Worm (Caenorhabditis elegans): ENCODE data around the gene sek-1.

The sek-1 gene

ce11 chrX:7808388-7808787 is 8.1 kb upstream of the sek-1 start:
- TF ChIP-seq nhr-237 (tag; optimal IDR thresholded peaks at IDR 0.05): no peak
- no peak for TF ChIP-seq elt-1 (tag; optimal IDR thresholded peaks at IDR 0.05; ENCODE audit: borderline replicate concordance, insufficient read depth)
- no peak for TF ChIP-seq flh-1 (GFP tag; optimal IDR thresholded peaks at IDR 0.05)
- no peak for TF ChIP-seq lsy-2 (tag; optimal IDR thresholded peaks at IDR 0.05)
- TF ChIP-seq ces-1 (GFP tag; optimal IDR thresholded peaks at IDR 0.05): no peak
- no peak for TF ChIP-seq mep-1 (tag; optimal IDR thresholded peaks at IDR 0.05)
- no peak for TF ChIP-seq bed-3 (GFP tag; optimal IDR thresholded peaks at IDR 0.05)
- no peak for TF ChIP-seq tbx-8 (GFP tag; optimal IDR thresholded peaks at IDR 0.05)
- TF ChIP-seq nhr-12 (tag; optimal IDR thresholded peaks at IDR 0.05): no peak
- no peak for TF ChIP-seq mls-2 (tag; optimal IDR thresholded peaks at IDR 0.05)
- TF ChIP-seq ham-2 (GFP tag; optimal IDR thresholded peaks at IDR 0.05): no peak
- TF ChIP-seq nhr-28 (tag; optimal IDR thresholded peaks at IDR 0.05): no peak
- TF ChIP-seq M03D4.4 (tag; optimal IDR thresholded peaks at IDR 0.05): no peak
- no peak for TF ChIP-seq sptf-1 (tag; optimal IDR thresholded peaks at IDR 0.05)

ce11 chrX:7809352-7810196 is 7.0 kb upstream of the sek-1 start:
- peak; percentile 24 for TF ChIP-seq mls-2 (tag; optimal IDR thresholded peaks at IDR 0.05)
- no peak for TF ChIP-seq bed-3 (GFP tag; optimal IDR thresholded peaks at IDR 0.05)
- TF ChIP-seq hlh-1 (tag; optimal IDR thresholded peaks at IDR 0.05): peak; percentile 64
- TF ChIP-seq lin-13 (tag; optimal IDR thresholded peaks at IDR 0.05): peak; percentile 69
- peak; percentile 56 for TF ChIP-seq ceh-43 (GFP tag; optimal IDR thresholded peaks at IDR 0.05)
- no peak for TF ChIP-seq blmp-1 (tag; optimal IDR thresholded peaks at IDR 0.05)
- TF ChIP-seq zip-8 (tag; optimal IDR thresholded peaks at IDR 0.05): no peak
- peak; percentile 81 for TF ChIP-seq cnd-1 (tag; optimal IDR thresholded peaks at IDR 0.05)
- TF ChIP-seq nhr-28 (tag; optimal IDR thresholded peaks at IDR 0.05): no peak
- no peak for TF ChIP-seq nhr-12 (tag; optimal IDR thresholded peaks at IDR 0.05)
- no peak for TF ChIP-seq snpc-4 (tag; optimal IDR thresholded peaks at IDR 0.05)
- TF ChIP-seq ceh-39 (tag; optimal IDR thresholded peaks at IDR 0.05): peak; percentile 38
- no peak for TF ChIP-seq mab-5 (tag; optimal IDR thresholded peaks at IDR 0.05)
- peak; percentile 60 for TF ChIP-seq lin-32 (GFP tag; optimal IDR thresholded peaks at IDR 0.05)
- TF ChIP-seq sem-2 (GFP tag; optimal IDR thresholded peaks at IDR 0.05): no peak
- TF ChIP-seq elt-1 (tag; optimal IDR thresholded peaks at IDR 0.05; ENCODE audit: borderline replicate concordance, insufficient read depth): no peak
- TF ChIP-seq ham-2 (GFP tag; optimal IDR thresholded peaks at IDR 0.05): no peak
- TF ChIP-seq flh-1 (GFP tag; optimal IDR thresholded peaks at IDR 0.05): no peak
- peak; percentile 47 for TF ChIP-seq lsy-2 (tag; optimal IDR thresholded peaks at IDR 0.05)
- TF ChIP-seq sptf-1 (tag; optimal IDR thresholded peaks at IDR 0.05): peak; percentile 29
- no peak for TF ChIP-seq unc-39 (tag; optimal IDR thresholded peaks at IDR 0.05)
- TF ChIP-seq nhr-237 (tag; optimal IDR thresholded peaks at IDR 0.05): no peak
- peak; percentile 42 for TF ChIP-seq drap-1 (GFP tag; optimal IDR thresholded peaks at IDR 0.05)
- no peak for TF ChIP-seq elt-3 (tag; optimal IDR thresholded peaks at IDR 0.05)
- no peak for TF ChIP-seq unc-62 (GFP tag; optimal IDR thresholded peaks at IDR 0.05)
- TF ChIP-seq ceh-83 (GFP tag; optimal IDR thresholded peaks at IDR 0.05): no peak
- TF ChIP-seq mep-1 (tag; optimal IDR thresholded peaks at IDR 0.05): peak; percentile 68
- TF ChIP-seq tbx-8 (GFP tag; optimal IDR thresholded peaks at IDR 0.05): no peak
- peak; percentile 66 for TF ChIP-seq ces-1 (GFP tag; optimal IDR thresholded peaks at IDR 0.05)
- no peak for TF ChIP-seq nhr-76 (tag; optimal IDR thresholded peaks at IDR 0.05)
- peak; percentile 46 for TF ChIP-seq unc-120 (tag; optimal IDR thresholded peaks at IDR 0.05; ENCODE audit: poor library complexity, severe bottlenecking)
- TF ChIP-seq ztf-11 (tag; optimal IDR thresholded peaks at IDR 0.05): no peak
- TF ChIP-seq nhr-2 (tag; optimal IDR thresholded peaks at IDR 0.05): no peak
- TF ChIP-seq M03D4.4 (tag; optimal IDR thresholded peaks at IDR 0.05): peak; percentile 58
- peak; percentile 89 for TF ChIP-seq pha-4 (tag; optimal IDR thresholded peaks at IDR 0.05)

ce11 chrX:7810991-7811390 is 5.5 kb upstream of the sek-1 start:
- TF ChIP-seq mls-2 (tag; optimal IDR thresholded peaks at IDR 0.05) (no peak), hlh-1 (tag; optimal IDR thresholded peaks at IDR 0.05) (no peak)

Data from whole organism, mixed stage, embryonic.